Fruit fly (Drosophila melanogaster) whole organism, pupa: ENCODE results near the gene Fad2.

Source experiments
- CG10348 ChIP-seq: fragments of 200-800 bp; sonication (Bioruptor generic); IDR thresholded peaks from 2 replicates; pipeline ENCODE4 v1.3.6; 2022; ENCODE audit warnings: missing biosample characterization, missing genetic modification characterization
- CG12605 ChIP-seq: fragments of 200-800 bp; sonication (Bioruptor generic); IDR thresholded peaks from 2 replicates; pipeline ENCODE4 v1.3.6; 2022; ENCODE audit warnings: missing biosample characterization, missing genetic modification characterization
- CG13204 ChIP-seq: fragments of 200-800 bp; sonication (Bioruptor generic); optimal IDR thresholded peaks from 2 replicates; lab custom pipeline; 2018; ENCODE audit warnings: missing biosample characterization, mild to moderate bottlenecking, missing genetic modification characterization, moderate library complexity
- CG14655 ChIP-seq: fragments of 200-800 bp; sonication (Bioruptor generic); optimal IDR thresholded peaks from 3 replicates; lab custom pipeline; 2017; ENCODE audit warnings: mild to moderate bottlenecking, missing biosample characterization, missing genetic modification reagents, missing genetic modification characterization
- CG15710 ChIP-seq: fragments of 200-800 bp; sonication (Bioruptor generic); optimal IDR thresholded peaks from 2 replicates; lab custom pipeline; 2018; ENCODE audit warnings: missing biosample characterization, mild to moderate bottlenecking, missing genetic modification characterization, moderate library complexity
- CG17806 ChIP-seq: fragments of 200-800 bp; sonication (Bioruptor generic); optimal IDR thresholded peaks from 2 replicates; lab custom pipeline; 2018; ENCODE audit warnings: missing biosample characterization, mild to moderate bottlenecking, missing genetic modification characterization, moderate library complexity
- CG32121 ChIP-seq: fragments of 200-800 bp; sonication (Bioruptor generic); IDR thresholded peaks from 2 replicates; pipeline ENCODE4 v1.3.6; 2022; ENCODE audit warnings: missing biosample characterization, missing genetic modification characterization
- CG34367 ChIP-seq: fragments of 200-800 bp; sonication (Bioruptor generic); optimal IDR thresholded peaks from 2 replicates; lab custom pipeline; 2018; ENCODE audit warnings: missing biosample characterization, mild to moderate bottlenecking, missing genetic modification characterization
- CG4496 ChIP-seq: fragments of 200-800 bp; sonication (Bioruptor generic); IDR thresholded peaks from 3 replicates; pipeline ENCODE4 v1.3.6; 2022; ENCODE audit warnings: missing biosample characterization, missing genetic modification characterization
- CG8159 ChIP-seq: fragments of 200-800 bp; sonication (Bioruptor generic); optimal IDR thresholded peaks from 3 replicates; lab custom pipeline; 2018; ENCODE audit warnings: missing biosample characterization, mild to moderate bottlenecking, missing genetic modification characterization, moderate library complexity
- CG8301 ChIP-seq: fragments of 200-800 bp; sonication (Bioruptor generic); optimal IDR thresholded peaks from 2 replicates; lab custom pipeline; 2018; ENCODE audit warnings: missing biosample characterization, mild to moderate bottlenecking, missing genetic modification characterization
- CG9948 ChIP-seq: fragments of 200-800 bp; sonication (Bioruptor generic); optimal IDR thresholded peaks from 2 replicates; lab custom pipeline; 2018; ENCODE audit warnings: missing biosample characterization, mild to moderate bottlenecking, missing genetic modification characterization, moderate library complexity
- D1 ChIP-seq: fragments of 200-800 bp; sonication (Bioruptor generic); optimal IDR thresholded peaks from 2 replicates; lab custom pipeline; 2018; ENCODE audit warnings: missing biosample characterization, mild to moderate bottlenecking, missing genetic modification characterization, moderate library complexity
- EcR ChIP-seq: fragments of 200-800 bp; sonication (Bioruptor generic); optimal IDR thresholded peaks from 3 replicates; lab custom pipeline; 2019; ENCODE audit warnings: missing biosample characterization, missing genetic modification characterization, mild to moderate bottlenecking, moderate library complexity, missing genetic modification reagents
- Ets98B ChIP-seq: fragments of 200-800 bp; sonication (Bioruptor generic); IDR thresholded peaks from 2 replicates; pipeline ENCODE4 v1.3.6; 2022; ENCODE audit warnings: missing biosample characterization, missing genetic modification characterization
- Pif1A ChIP-seq: fragments of 200-800 bp; sonication (Bioruptor generic); optimal IDR thresholded peaks from 3 replicates; lab custom pipeline; 2016; ENCODE audit warnings: missing biosample characterization, missing genetic modification characterization
- Pif1B ChIP-seq: fragments of 200-800 bp; sonication (Bioruptor generic); optimal IDR thresholded peaks from 3 replicates; lab custom pipeline; 2016; ENCODE audit warnings: missing biosample characterization, missing genetic modification characterization
- Snoo ChIP-seq: fragments of 200-800 bp; sonication (Bioruptor generic); optimal IDR thresholded peaks from 3 replicates; lab custom pipeline; 2017; ENCODE audit warnings: missing biosample characterization, mild to moderate bottlenecking, missing genetic modification characterization, inconsistent platforms
- fd96Ca ChIP-seq: fragments of 200-800 bp; sonication (Bioruptor generic); IDR thresholded peaks from 3 replicates; pipeline ENCODE4 v1.3.6; 2022; ENCODE audit warnings: missing biosample characterization, missing genetic modification characterization
- gl ChIP-seq: fragments of 200-800 bp; sonication (Bioruptor generic); optimal IDR thresholded peaks from 2 replicates; lab custom pipeline; 2018; ENCODE audit warnings: missing biosample characterization, mild to moderate bottlenecking, missing genetic modification characterization
- rn ChIP-seq: fragments of 200-800 bp; sonication (Bioruptor generic); IDR thresholded peaks from 2 replicates; pipeline ENCODE4 v1.3.6; 2022; ENCODE audit warnings: missing biosample characterization, missing genetic modification characterization

Fad2 gene

DNA sequence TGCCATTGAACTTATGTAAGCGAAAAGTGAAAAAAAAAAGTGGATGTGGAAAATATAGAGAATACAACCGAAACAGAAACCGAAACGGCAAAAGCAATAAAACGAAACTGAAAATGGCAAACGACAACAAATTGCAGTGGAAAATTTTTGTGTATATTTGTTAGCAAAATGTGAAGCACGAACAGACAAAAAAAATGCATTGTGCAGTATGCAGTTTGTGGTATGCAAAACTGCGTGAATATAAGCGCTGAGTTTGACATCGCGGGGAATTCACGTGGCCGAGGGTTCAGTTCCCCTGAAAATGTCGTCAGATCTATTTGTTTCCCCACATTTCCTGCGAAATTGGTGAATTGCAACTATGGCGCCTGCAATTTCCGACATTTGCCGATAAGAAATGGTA, 20.3 kb downstream of the Fad2 start:
- TF ChIP-seq CG34367 (tag; lab: Kevin White, UChicago): no peak
- no peak for TF ChIP-seq CG14655 (GFP tag; lab: Kevin White, UChicago)
- TF ChIP-seq CG13204 (GFP tag; lab: Kevin White, UChicago): no peak
- no peak for TF ChIP-seq CG17806 (tag; lab: Kevin White, UChicago)
- TF ChIP-seq Snoo (tag; lab: Kevin White, UChicago): no peak
- no peak for TF ChIP-seq gl (tag; lab: Kevin White, UChicago)
- no peak for TF ChIP-seq CG12605 (GFP tag; lab: Robert Waterston, UW)
- no peak for TF ChIP-seq fd96Ca (GFP tag; lab: Robert Waterston, UW)
- TF ChIP-seq EcR (GFP tag; lab: Kevin White, UChicago): no peak
- no peak for TF ChIP-seq rn (GFP tag; lab: Robert Waterston, UW)
- TF ChIP-seq Pif1A (GFP tag; lab: Kevin White, UChicago): no peak
- no peak for TF ChIP-seq CG15710 (tag; lab: Kevin White, UChicago)
- TF ChIP-seq CG32121 (GFP tag; lab: Robert Waterston, UW): no peak
- TF ChIP-seq D1 (tag; lab: Kevin White, UChicago): no peak
- no peak for TF ChIP-seq CG9948 (tag; lab: Kevin White, UChicago)
- no peak for TF ChIP-seq CG4496 (GFP tag; lab: Robert Waterston, UW)
- no peak for TF ChIP-seq CG8301
- no peak for TF ChIP-seq CG8159 (tag; lab: Kevin White, UChicago)

DNA sequence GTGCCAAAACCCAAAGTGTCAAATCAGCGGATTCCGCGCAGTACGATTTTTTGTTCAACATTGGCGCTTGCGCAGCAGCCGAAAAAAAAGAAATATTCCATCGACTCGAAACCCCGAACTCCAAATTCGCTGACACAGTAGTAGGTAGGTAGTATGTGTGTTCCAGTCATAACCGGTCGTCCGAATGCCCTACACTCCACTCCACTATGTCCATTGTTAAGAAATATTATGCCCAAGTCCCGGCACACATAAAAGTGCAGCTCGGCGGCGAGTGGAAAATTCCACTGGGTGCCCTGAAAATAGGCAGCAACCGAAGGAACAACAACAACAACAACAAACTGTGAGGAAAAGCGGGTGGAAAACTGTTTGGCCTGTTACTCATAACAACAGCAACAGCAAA, 21.7 kb downstream of the Fad2 start:
- TF ChIP-seq Snoo (tag; lab: Kevin White, UChicago) (no peak), Pif1A (GFP tag; lab: Kevin White, UChicago) (no peak), CG13204 (GFP tag; lab: Kevin White, UChicago) (no peak), EcR (GFP tag; lab: Kevin White, UChicago) (no peak), CG34367 (tag; lab: Kevin White, UChicago) (no peak), CG8301 (no peak), D1 (tag; lab: Kevin White, UChicago) (no peak), CG15710 (tag; lab: Kevin White, UChicago) (no peak), Pif1B (GFP tag; lab: Kevin White, UChicago) (no peak), CG32121 (GFP tag; lab: Robert Waterston, UW) (no peak), fd96Ca (GFP tag; lab: Robert Waterston, UW) (no peak)
- TF ChIP-seq, all 21 proteins: peak for 0

DNA sequence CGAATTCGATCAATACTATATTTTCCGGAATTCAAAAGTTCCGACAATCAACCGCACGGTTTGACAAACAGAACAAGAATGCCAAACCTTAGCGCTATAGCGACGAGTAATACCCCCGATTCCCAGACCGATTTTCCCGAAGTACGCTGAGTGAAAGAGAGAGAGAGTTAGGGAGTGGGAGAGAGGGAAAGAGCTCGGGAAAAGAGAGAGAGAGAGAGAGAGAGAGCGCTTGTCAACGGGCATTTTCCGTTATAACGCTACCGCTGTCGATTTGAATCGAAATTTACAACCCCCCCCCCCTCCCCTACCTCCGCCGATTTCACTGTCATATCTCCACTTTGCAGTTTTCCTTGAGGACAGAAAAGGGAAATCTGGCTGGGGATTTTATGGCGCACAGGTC, 23.2 kb downstream of the Fad2 start:
- TF ChIP-seq CG9948 (tag; lab: Kevin White, UChicago) (no peak), CG13204 (GFP tag; lab: Kevin White, UChicago) (no peak), CG32121 (GFP tag; lab: Robert Waterston, UW) (no peak), EcR (GFP tag; lab: Kevin White, UChicago) (no peak), CG12605 (GFP tag; lab: Robert Waterston, UW) (no peak), fd96Ca (GFP tag; lab: Robert Waterston, UW) (no peak), CG10348 (GFP tag; lab: Robert Waterston, UW) (no peak), CG15710 (tag; lab: Kevin White, UChicago) (no peak), CG8159 (tag; lab: Kevin White, UChicago) (no peak), CG4496 (GFP tag; lab: Robert Waterston, UW) (no peak), D1 (tag; lab: Kevin White, UChicago) (no peak)

- peak; percentile 1 for TF ChIP-seq gl (tag; lab: Kevin White, UChicago)
- TF ChIP-seq CG9948 (tag; lab: Kevin White, UChicago): no peak
- no peak for TF ChIP-seq Pif1B (GFP tag; lab: Kevin White, UChicago)
- TF ChIP-seq Ets98B (GFP tag; lab: Robert Waterston, UW): peak; percentile 45; the same call in 1 of the 2 replicates
- no peak for TF ChIP-seq CG8159 (tag; lab: Kevin White, UChicago)
- TF ChIP-seq fd96Ca (GFP tag; lab: Robert Waterston, UW): no peak
- no peak for TF ChIP-seq CG14655 (GFP tag; lab: Kevin White, UChicago)
- no peak for TF ChIP-seq CG12605 (GFP tag; lab: Robert Waterston, UW)
- no peak for TF ChIP-seq EcR (GFP tag; lab: Kevin White, UChicago)
- TF ChIP-seq Pif1A (GFP tag; lab: Kevin White, UChicago): peak; percentile 13
- no peak for TF ChIP-seq CG13204 (GFP tag; lab: Kevin White, UChicago)
- TF ChIP-seq CG34367 (tag; lab: Kevin White, UChicago): peak; percentile 29
- TF ChIP-seq CG10348 (GFP tag; lab: Robert Waterston, UW): no peak
- TF ChIP-seq CG32121 (GFP tag; lab: Robert Waterston, UW): 0 out of 2 replicates have a peak, but pooled peaks have one; percentile 36
- no peak for TF ChIP-seq rn (GFP tag; lab: Robert Waterston, UW)
- peak; percentile 68 for TF ChIP-seq Snoo (tag; lab: Kevin White, UChicago)
- peak; percentile 65 for TF ChIP-seq D1 (tag; lab: Kevin White, UChicago)
- no peak for TF ChIP-seq CG17806 (tag; lab: Kevin White, UChicago)
- no peak for TF ChIP-seq CG8301
- TF ChIP-seq CG15710 (tag; lab: Kevin White, UChicago): no peak
- peak; percentile 79 for TF ChIP-seq CG4496 (GFP tag; lab: Robert Waterston, UW)
Observed at dm6 chr3L:11047877-11048276, 24.5 kb downstream of the Fad2 start.

dm6 chr3L:11049414-11049813, 26.1 kb downstream of the Fad2 start:
- TF ChIP-seq CG32121 (GFP tag; lab: Robert Waterston, UW) (0 out of 2 replicates have a peak, but pooled peaks have one; percentile 12), CG14655 (GFP tag; lab: Kevin White, UChicago) (no peak), CG17806 (tag; lab: Kevin White, UChicago) (no peak)
